Fruit fly (Drosophila melanogaster) whole organism, wandering third instar larva: ENCODE results near the gene Mfe2.

Source experiments
- CG32264 ChIP-seq: fragments of 200-800 bp; sonication (Bioruptor generic); optimal IDR thresholded peaks from 2 replicates; lab custom pipeline; 2016; ENCODE audit warnings: missing biosample characterization, missing genetic modification characterization
- HLH106 ChIP-seq: fragments of 200-800 bp; optimal IDR thresholded peaks from 3 replicates; lab custom pipeline; 2019; ENCODE audit warnings: missing biosample characterization, mild to moderate bottlenecking, missing genetic modification characterization, moderate library complexity
- OdsH ChIP-seq: fragments of 200-800 bp; sonication (Bioruptor generic); optimal IDR thresholded peaks from 2 replicates; lab custom pipeline; 2016; ENCODE audit warnings: missing biosample characterization, mild to moderate bottlenecking, missing genetic modification characterization
- Rel ChIP-seq, 2 experiments: fragments of 200-800 bp; sonication (Bioruptor generic) in 1 of 2; optimal IDR thresholded peaks; 2 replicates in 1 of 2; 3 replicates in 1 of 2; lab custom pipeline; 2016 to 2019; ENCODE audit warnings: mild to moderate bottlenecking in 2 of 2, missing biosample characterization in 2 of 2, missing genetic modification characterization in 2 of 2, moderate library complexity in 1 of 2
- Sp1 ChIP-seq: fragments of 200-800 bp; sonication (Bioruptor generic); optimal IDR thresholded peaks from 3 replicates; lab custom pipeline; 2019; ENCODE audit warnings: missing biosample characterization, mild to moderate bottlenecking, missing genetic modification characterization, moderate library complexity
- ey ChIP-seq: fragments of 200-800 bp; sonication (Bioruptor generic); optimal IDR thresholded peaks from 2 replicates; lab custom pipeline; 2016; ENCODE audit warnings: missing biosample characterization, missing genetic modification characterization
- sage ChIP-seq: fragments of 200-800 bp; sonication (Bioruptor generic); optimal IDR thresholded peaks from 2 replicates; lab custom pipeline; 2016; ENCODE audit warnings: missing biosample characterization, mild to moderate bottlenecking, missing genetic modification characterization
- woc ChIP-seq: sonication (Bioruptor generic); optimal IDR thresholded peaks from 2 replicates; lab custom pipeline; 2016; ENCODE audit warnings: missing biosample characterization, mild to moderate bottlenecking, missing genetic modification characterization

The Mfe2 gene

DNA sequence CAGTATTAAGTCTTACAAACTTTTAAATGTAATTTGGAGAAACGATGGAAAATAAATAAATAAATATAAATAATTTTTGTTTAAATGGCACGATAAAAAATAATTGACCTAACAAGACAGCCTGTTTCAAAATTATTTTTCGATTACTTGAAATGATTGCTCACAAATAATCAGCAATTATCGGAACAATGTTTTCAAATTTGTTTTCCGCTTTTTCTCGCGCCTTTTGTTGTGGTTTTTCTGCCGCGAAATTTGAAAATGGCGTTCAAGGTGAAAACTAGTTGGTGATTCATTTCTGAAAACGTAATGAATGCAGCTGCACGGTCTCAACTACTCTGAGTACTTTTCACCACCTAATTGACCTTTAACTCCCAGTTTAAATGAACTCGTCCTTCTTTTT is 50.3 kb downstream of the Mfe2 start:
- TF ChIP-seq Rel (GFP tag; optimal IDR thresholded peaks at IDR 0.05; lab: Kevin White, UChicago) = no peak
- TF ChIP-seq Rel (tag; optimal IDR thresholded peaks at IDR 0.05; lab: Kevin White, UChicago) = peak; percentile 38
- no peak for TF ChIP-seq sage
- TF ChIP-seq woc = no peak
- TF ChIP-seq ey = no peak

- TF ChIP-seq Rel (GFP tag; optimal IDR thresholded peaks at IDR 0.05; lab: Kevin White, UChicago) = no peak
- peak; percentile 85 for TF ChIP-seq Rel (tag; optimal IDR thresholded peaks at IDR 0.05; lab: Kevin White, UChicago)
- TF ChIP-seq CG32264 (GFP tag; lab: Kevin White, UChicago) = no peak
- peak; percentile 4 for TF ChIP-seq OdsH (GFP tag; lab: Kevin White, UChicago)
- TF ChIP-seq Sp1 (GFP tag; lab: Kevin White, UChicago) = peak; percentile 15
- TF ChIP-seq HLH106 = no peak
These were observed 52.3 kb downstream of the Mfe2 start, which contains the start of the genes CG9917 and CG32579 for dm6 chrX:16323063-16323462. Gene CG9917, minus strand, starts transcription at chrX:16323231. Gene CG32579, plus strand, starts transcription at chrX:16323286.
